Worm (Caenorhabditis elegans) whole organism, late embryonic: ENCODE results near the gene srh-186.

Experiments used
- C38D4.7 ChIP-seq: fragments of 200-800 bp; sonication (Bioruptor generic); optimal IDR thresholded peaks from 2 replicates; lab custom pipeline; 2018; ENCODE audit warnings: mild to moderate bottlenecking, missing genetic modification characterization, moderate library complexity, missing compliant biosample characterization
- F13H6.1 ChIP-seq: sonication (generic microtip); optimal IDR thresholded peaks from 2 replicates; lab custom pipeline; 2016; ENCODE audit warnings: missing genetic modification characterization, missing compliant biosample characterization
- K02D7.2 ChIP-seq: sonication (generic microtip); optimal IDR thresholded peaks from 2 replicates; lab custom pipeline; 2017; ENCODE audit warnings: mild to moderate bottlenecking, missing genetic modification characterization, missing compliant biosample characterization
- K09A11.1 ChIP-seq: sonication (generic microtip); optimal IDR thresholded peaks from 2 replicates; lab custom pipeline; 2017; ENCODE audit warnings: antibody characterized with exemption, mild to moderate bottlenecking, missing genetic modification characterization, missing compliant biosample characterization; ENCODE audit not compliant: insufficient read depth
- T23F11.4 ChIP-seq: fragments of 200-800 bp; sonication (Bioruptor generic); optimal IDR thresholded peaks from 2 replicates; lab custom pipeline; 2018; ENCODE audit warnings: mild to moderate bottlenecking, missing genetic modification characterization, missing compliant biosample characterization
- Y22D7AL.16 ChIP-seq: sonication (generic microtip); optimal IDR thresholded peaks from 2 replicates; lab custom pipeline; 2016; ENCODE audit warnings: missing genetic modification characterization, missing compliant biosample characterization
- ahr-1 ChIP-seq: sonication (generic microtip); optimal IDR thresholded peaks from 2 replicates; lab custom pipeline; 2016; ENCODE audit warnings: missing genetic modification characterization, missing compliant biosample characterization
- ama-1 ChIP-seq: fragments of 150-350 bp; optimal IDR thresholded peaks from 2 replicates; lab custom pipeline; 2014
- ceh-14 ChIP-seq: sonication (generic microtip); optimal IDR thresholded peaks from 2 replicates; lab custom pipeline; 2016; ENCODE audit warnings: missing genotype, missing genetic modification characterization, missing compliant biosample characterization
- ceh-2 ChIP-seq: sonication (generic microtip); optimal IDR thresholded peaks from 2 replicates; lab custom pipeline; 2016; ENCODE audit warnings: missing genotype, missing genetic modification characterization, missing compliant biosample characterization
- ceh-22 ChIP-seq: sonication (generic microtip); optimal IDR thresholded peaks from 2 replicates; lab custom pipeline; 2017; ENCODE audit warnings: missing biosample characterization, missing genetic modification characterization
- ceh-34 ChIP-seq: sonication (generic microtip); optimal IDR thresholded peaks from 2 replicates; lab custom pipeline; 2016; ENCODE audit warnings: mild to moderate bottlenecking, missing genetic modification characterization, missing compliant biosample characterization
- ceh-45 ChIP-seq: fragments of 200-800 bp; sonication (Bioruptor generic); IDR thresholded peaks from 2 replicates; pipeline ENCODE4 v1.3.6; 2022; ENCODE audit warnings: missing genetic modification reagents, missing genetic modification characterization, missing compliant biosample characterization
- ceh-48 ChIP-seq: sonication (generic microtip); optimal IDR thresholded peaks from 2 replicates; lab custom pipeline; 2016; ENCODE audit warnings: missing genetic modification characterization, inconsistent platforms, missing compliant biosample characterization
- ceh-6 ChIP-seq: fragments of 200-800 bp; sonication (Bioruptor generic); optimal IDR thresholded peaks from 2 replicates; lab custom pipeline; 2018; ENCODE audit warnings: mild to moderate bottlenecking, missing genetic modification characterization, missing compliant biosample characterization
- ceh-9 ChIP-seq: sonication (generic microtip); optimal IDR thresholded peaks from 2 replicates; lab custom pipeline; 2016; ENCODE audit warnings: mild to moderate bottlenecking, missing genetic modification characterization, inconsistent platforms, missing compliant biosample characterization
- dve-1 ChIP-seq: sonication (generic microtip); optimal IDR thresholded peaks from 2 replicates; lab custom pipeline; 2017; ENCODE audit warnings: antibody characterized with exemption, mild to moderate bottlenecking, missing genetic modification characterization, missing compliant biosample characterization
- elt-2 ChIP-seq: sonication (generic microtip); optimal IDR thresholded peaks from 2 replicates; lab custom pipeline; 2016; ENCODE audit warnings: missing genetic modification reagents, missing genetic modification characterization, missing compliant biosample characterization
- fax-1 ChIP-seq: sonication (generic microtip); optimal IDR thresholded peaks from 2 replicates; lab custom pipeline; 2016; ENCODE audit warnings: missing genotype, missing genetic modification characterization, missing compliant biosample characterization
- fkh-10 ChIP-seq: fragments of 150-350 bp; optimal IDR thresholded peaks from 2 replicates; lab custom pipeline; 2014; ENCODE audit warnings: missing biosample characterization, missing genetic modification reagents, missing genetic modification characterization
- fkh-6 ChIP-seq: sonication (generic microtip); optimal IDR thresholded peaks from 2 replicates; lab custom pipeline; 2016; ENCODE audit warnings: missing genetic modification characterization, missing compliant biosample characterization
- gmeb-2 ChIP-seq: sonication (generic microtip); optimal IDR thresholded peaks from 2 replicates; lab custom pipeline; 2016; ENCODE audit warnings: missing genetic modification characterization, inconsistent platforms, missing compliant biosample characterization
- hlh-13 ChIP-seq: fragments of 200-800 bp; sonication (Bioruptor generic); optimal IDR thresholded peaks from 2 replicates; lab custom pipeline; 2018; ENCODE audit warnings: mild to moderate bottlenecking, missing genetic modification characterization, missing compliant biosample characterization
- hlh-6 ChIP-seq: sonication (generic microtip); optimal IDR thresholded peaks from 2 replicates; lab custom pipeline; 2016; ENCODE audit warnings: missing genotype, missing genetic modification characterization, missing compliant biosample characterization
- madf-2 ChIP-seq: sonication (generic microtip); optimal IDR thresholded peaks from 2 replicates; lab custom pipeline; 2017; ENCODE audit warnings: missing genetic modification characterization, missing compliant biosample characterization
- nhr-11 ChIP-seq: fragments of 150-350 bp; optimal IDR thresholded peaks from 2 replicates; lab custom pipeline; 2014; ENCODE audit warnings: missing biosample characterization, missing genetic modification characterization
- nhr-232 ChIP-seq: sonication (generic microtip); optimal IDR thresholded peaks from 2 replicates; lab custom pipeline; 2016; ENCODE audit warnings: missing genetic modification characterization, missing compliant biosample characterization
- pat-9 ChIP-seq: fragments of 200-800 bp; sonication (Bioruptor generic); optimal IDR thresholded peaks from 2 replicates; lab custom pipeline; 2018; ENCODE audit warnings: mild to moderate bottlenecking, missing genetic modification characterization, moderate library complexity, missing compliant biosample characterization
- pha-4 ChIP-seq: fragments of 150-350 bp; optimal IDR thresholded peaks from 2 replicates; lab custom pipeline; 2018; ENCODE audit warnings: missing biosample characterization, missing genetic modification reagents, missing genetic modification characterization
- pqm-1 ChIP-seq: sonication (generic microtip); optimal IDR thresholded peaks from 2 replicates; lab custom pipeline; 2016; ENCODE audit warnings: missing genetic modification characterization, missing compliant biosample characterization
- ref-2 ChIP-seq: sonication (generic microtip); optimal IDR thresholded peaks from 2 replicates; lab custom pipeline; 2016; ENCODE audit warnings: missing genetic modification characterization, missing compliant biosample characterization
- rnt-1 ChIP-seq: sonication (generic microtip); optimal IDR thresholded peaks from 2 replicates; lab custom pipeline; 2016; ENCODE audit warnings: missing genetic modification characterization, missing compliant biosample characterization
- sdc-2 ChIP-seq: sonication (generic microtip); optimal IDR thresholded peaks from 2 replicates; lab custom pipeline; 2016; ENCODE audit warnings: missing genotype, missing genetic modification characterization, missing compliant biosample characterization
- sox-2 ChIP-seq: fragments of 200-800 bp; sonication (Bioruptor generic); IDR thresholded peaks from 2 replicates; pipeline ENCODE4 v1.3.6; 2022; ENCODE audit warnings: missing genetic modification reagents, missing genetic modification characterization, missing compliant biosample characterization
- syd-9 ChIP-seq: sonication (generic microtip); optimal IDR thresholded peaks from 2 replicates; lab custom pipeline; 2016; ENCODE audit warnings: mild to moderate bottlenecking, missing genetic modification characterization, moderate library complexity, missing compliant biosample characterization
- tbx-2 ChIP-seq: sonication (generic microtip); optimal IDR thresholded peaks from 2 replicates; lab custom pipeline; 2016; ENCODE audit warnings: missing genetic modification characterization, missing compliant biosample characterization
- unc-42 ChIP-seq: sonication (generic microtip); optimal IDR thresholded peaks from 2 replicates; lab custom pipeline; 2016; ENCODE audit warnings: missing genotype, missing genetic modification characterization, missing compliant biosample characterization
- unc-55 ChIP-seq: sonication (generic microtip); optimal IDR thresholded peaks from 2 replicates; lab custom pipeline; 2017; ENCODE audit warnings: missing biosample characterization, missing genetic modification reagents, missing genetic modification characterization
- zip-5 ChIP-seq: sonication (generic microtip); optimal IDR thresholded peaks from 2 replicates; lab custom pipeline; 2016; ENCODE audit warnings: missing genetic modification characterization, missing compliant biosample characterization

srh-186 gene

ce11 chrV:15952762-15953161 lies 2.8 kb upstream of the srh-186 start, which contains the start of gene srw-56:
Gene srw-56 (minus strand): TSS chrV:15952862.
- no peak for TF ChIP-seq pqm-1 (tag; lab: Kevin White, UChicago)
- no peak for TF ChIP-seq pat-9 (tag; lab: Kevin White, UChicago)
- TF ChIP-seq ceh-22 (tag; lab: Kevin White, UChicago): no peak
- TF ChIP-seq dve-1 (tag; lab: Kevin White, UChicago): no peak
- no peak for TF ChIP-seq ceh-45 (GFP tag; lab: Robert Waterston, UW)
- TF ChIP-seq syd-9 (tag; lab: Kevin White, UChicago): no peak
- no peak for TF ChIP-seq fkh-6 (tag; lab: Kevin White, UChicago)
- no peak for TF ChIP-seq sdc-2
- TF ChIP-seq unc-55: no peak
- no peak for TF ChIP-seq unc-42 (tag; lab: Kevin White, UChicago)
- TF ChIP-seq hlh-13: no peak
- no peak for TF ChIP-seq ama-1 (lab: Kevin White, UChicago)
- TF ChIP-seq rnt-1 (tag; lab: Kevin White, UChicago): no peak
- no peak for TF ChIP-seq ceh-6 (GFP tag; lab: Kevin White, UChicago)
- TF ChIP-seq sox-2 (GFP tag; lab: Robert Waterston, UW): no peak
- TF ChIP-seq gmeb-2 (tag; lab: Kevin White, UChicago): no peak
- TF ChIP-seq ceh-48: no peak
- no peak for TF ChIP-seq zip-5 (tag; lab: Kevin White, UChicago)
- TF ChIP-seq ceh-14 (tag; lab: Kevin White, UChicago): no peak
- TF ChIP-seq fax-1 (tag; lab: Kevin White, UChicago): no peak
- TF ChIP-seq, all 69 proteins: peak for 0

ce11 chrV:15954932-15955331 lies 665 bp upstream of the srh-186 start, which contains the start of gene srw-57:
Gene srw-57 (minus strand): TSS chrV:15955032.
- TF ChIP-seq ahr-1 (tag; lab: Kevin White, UChicago): no peak
- no peak for TF ChIP-seq fkh-10 (GFP tag; lab: Kevin White, UChicago)
- no peak for TF ChIP-seq K02D7.2 (tag; lab: Kevin White, UChicago)
- no peak for TF ChIP-seq ceh-9 (tag; lab: Kevin White, UChicago)
- no peak for TF ChIP-seq T23F11.4 (GFP tag; lab: Kevin White, UChicago)
- no peak for TF ChIP-seq ceh-2
- no peak for TF ChIP-seq C38D4.7 (GFP tag; lab: Kevin White, UChicago)

- TF ChIP-seq sox-2 (GFP tag; lab: Robert Waterston, UW) (no peak), pat-9 (tag; lab: Kevin White, UChicago) (no peak), nhr-232 (tag; lab: Kevin White, UChicago) (no peak), ceh-9 (tag; lab: Kevin White, UChicago) (no peak), hlh-6 (no peak), ceh-2 (no peak), F13H6.1 (tag; lab: Kevin White, UChicago) (no peak), madf-2 (tag; lab: Kevin White, UChicago) (no peak), ref-2 (tag; lab: Kevin White, UChicago) (no peak), K09A11.1 (tag; lab: Kevin White, UChicago) (no peak), pha-4 (tag; lab: Kevin White, UChicago) (no peak)
Measured at ce11 chrV:15957098-15957497, 1.5 kb downstream of the srh-186 start, which contains the start of gene F36G9.3. Gene F36G9.3 (plus strand): TSS chrV:15957398.

ce11 chrV:15959456-15959855 lies 3.9 kb downstream of the srh-186 start:
- TF ChIP-seq madf-2 (tag; lab: Kevin White, UChicago) (no peak), unc-42 (tag; lab: Kevin White, UChicago) (no peak), ceh-45 (GFP tag; lab: Robert Waterston, UW) (no peak), tbx-2 (tag; lab: Kevin White, UChicago) (no peak), ama-1 (lab: Kevin White, UChicago) (no peak), hlh-13 (no peak), nhr-11 (tag; lab: Kevin White, UChicago) (no peak), ceh-34 (tag; lab: Kevin White, UChicago) (no peak), fkh-6 (tag; lab: Kevin White, UChicago) (no peak), pha-4 (tag; lab: Kevin White, UChicago) (no peak), ceh-2 (no peak), elt-2 (tag; lab: Kevin White, UChicago) (no peak), Y22D7AL.16 (no peak), ceh-48 (no peak)
